Worm (Caenorhabditis elegans) whole organism, late embryonic: Measurements from ENCODE around the gene K09C8.2.

Experiments used
- C38D4.7 ChIP-seq: fragments of 200-800 bp; sonication (Bioruptor generic); optimal IDR thresholded peaks from 2 replicates; lab custom pipeline; 2018; ENCODE audit warnings: mild to moderate bottlenecking, missing genetic modification characterization, moderate library complexity, missing compliant biosample characterization
- F13H6.1 ChIP-seq: sonication (generic microtip); optimal IDR thresholded peaks from 2 replicates; lab custom pipeline; 2016; ENCODE audit warnings: missing genetic modification characterization, missing compliant biosample characterization
- Y22D7AL.16 ChIP-seq: sonication (generic microtip); optimal IDR thresholded peaks from 2 replicates; lab custom pipeline; 2016; ENCODE audit warnings: missing genetic modification characterization, missing compliant biosample characterization
- ahr-1 ChIP-seq: sonication (generic microtip); optimal IDR thresholded peaks from 2 replicates; lab custom pipeline; 2016; ENCODE audit warnings: missing genetic modification characterization, missing compliant biosample characterization
- ama-1 ChIP-seq: fragments of 150-350 bp; optimal IDR thresholded peaks from 2 replicates; lab custom pipeline; 2014
- ceh-18 ChIP-seq: sonication (generic microtip); optimal IDR thresholded peaks from 2 replicates; lab custom pipeline; 2016; ENCODE audit warnings: missing genetic modification characterization, missing compliant biosample characterization
- ceh-24 ChIP-seq: sonication (generic microtip); optimal IDR thresholded peaks from 2 replicates; lab custom pipeline; 2016; ENCODE audit warnings: mild to moderate bottlenecking, missing genetic modification characterization, missing compliant biosample characterization
- ceh-45 ChIP-seq: fragments of 200-800 bp; sonication (Bioruptor generic); IDR thresholded peaks from 2 replicates; pipeline ENCODE4 v1.3.6; 2022; ENCODE audit warnings: missing genetic modification reagents, missing genetic modification characterization, missing compliant biosample characterization
- ceh-48 ChIP-seq: sonication (generic microtip); optimal IDR thresholded peaks from 2 replicates; lab custom pipeline; 2016; ENCODE audit warnings: missing genetic modification characterization, inconsistent platforms, missing compliant biosample characterization
- ceh-6 ChIP-seq: fragments of 200-800 bp; sonication (Bioruptor generic); optimal IDR thresholded peaks from 2 replicates; lab custom pipeline; 2018; ENCODE audit warnings: mild to moderate bottlenecking, missing genetic modification characterization, missing compliant biosample characterization
- ceh-9 ChIP-seq: sonication (generic microtip); optimal IDR thresholded peaks from 2 replicates; lab custom pipeline; 2016; ENCODE audit warnings: mild to moderate bottlenecking, missing genetic modification characterization, inconsistent platforms, missing compliant biosample characterization
- che-1 ChIP-seq: sonication (generic microtip); optimal IDR thresholded peaks from 2 replicates; lab custom pipeline; 2016; ENCODE audit warnings: mild to moderate bottlenecking, missing genetic modification characterization, missing compliant biosample characterization
- dmd-4 ChIP-seq: sonication (generic microtip); optimal IDR thresholded peaks from 2 replicates; lab custom pipeline; 2016; ENCODE audit warnings: borderline replicate concordance, missing genetic modification characterization, missing compliant biosample characterization
- ets-4 ChIP-seq: sonication (generic microtip); optimal IDR thresholded peaks from 2 replicates; lab custom pipeline; 2016; ENCODE audit warnings: missing genetic modification characterization, missing compliant biosample characterization
- fkh-10 ChIP-seq: fragments of 150-350 bp; optimal IDR thresholded peaks from 2 replicates; lab custom pipeline; 2014; ENCODE audit warnings: missing biosample characterization, missing genetic modification reagents, missing genetic modification characterization
- gmeb-2 ChIP-seq: sonication (generic microtip); optimal IDR thresholded peaks from 2 replicates; lab custom pipeline; 2016; ENCODE audit warnings: missing genetic modification characterization, inconsistent platforms, missing compliant biosample characterization
- hlh-13 ChIP-seq: fragments of 200-800 bp; sonication (Bioruptor generic); optimal IDR thresholded peaks from 2 replicates; lab custom pipeline; 2018; ENCODE audit warnings: mild to moderate bottlenecking, missing genetic modification characterization, missing compliant biosample characterization
- lim-6 ChIP-seq: sonication (generic microtip); optimal IDR thresholded peaks from 2 replicates; lab custom pipeline; 2016; ENCODE audit warnings: missing genetic modification characterization, missing compliant biosample characterization
- madf-2 ChIP-seq: sonication (generic microtip); optimal IDR thresholded peaks from 2 replicates; lab custom pipeline; 2017; ENCODE audit warnings: missing genetic modification characterization, missing compliant biosample characterization
- mec-3 ChIP-seq: sonication (generic microtip); optimal IDR thresholded peaks from 2 replicates; lab custom pipeline; 2016; ENCODE audit warnings: borderline replicate concordance, missing genetic modification characterization, missing compliant biosample characterization
- nfya-1 ChIP-seq: sonication (generic microtip); optimal IDR thresholded peaks from 2 replicates; lab custom pipeline; 2017; ENCODE audit warnings: missing genetic modification characterization, mild to moderate bottlenecking, missing compliant biosample characterization, antibody characterized with exemption, moderate library complexity
- npax-4 ChIP-seq: sonication (generic microtip); optimal IDR thresholded peaks from 2 replicates; lab custom pipeline; 2016; ENCODE audit warnings: missing genetic modification characterization, missing compliant biosample characterization
- pat-9 ChIP-seq: fragments of 200-800 bp; sonication (Bioruptor generic); optimal IDR thresholded peaks from 2 replicates; lab custom pipeline; 2018; ENCODE audit warnings: mild to moderate bottlenecking, missing genetic modification characterization, moderate library complexity, missing compliant biosample characterization
- pax-1 ChIP-seq: fragments of 150-350 bp; optimal IDR thresholded peaks from 2 replicates; lab custom pipeline; 2014; ENCODE audit warnings: missing biosample characterization, missing genetic modification characterization
- pha-2 ChIP-seq: sonication (generic microtip); optimal IDR thresholded peaks from 2 replicates; lab custom pipeline; 2017; ENCODE audit warnings: mild to moderate bottlenecking, missing genetic modification characterization, missing compliant biosample characterization
- sdc-2 ChIP-seq: sonication (generic microtip); optimal IDR thresholded peaks from 2 replicates; lab custom pipeline; 2016; ENCODE audit warnings: missing genotype, missing genetic modification characterization, missing compliant biosample characterization
- sox-2 ChIP-seq: fragments of 200-800 bp; sonication (Bioruptor generic); IDR thresholded peaks from 2 replicates; pipeline ENCODE4 v1.3.6; 2022; ENCODE audit warnings: missing genetic modification reagents, missing genetic modification characterization, missing compliant biosample characterization
- syd-9 ChIP-seq: sonication (generic microtip); optimal IDR thresholded peaks from 2 replicates; lab custom pipeline; 2016; ENCODE audit warnings: mild to moderate bottlenecking, missing genetic modification characterization, moderate library complexity, missing compliant biosample characterization
- tbx-7 ChIP-seq: sonication (generic microtip); optimal IDR thresholded peaks from 2 replicates; lab custom pipeline; 2016; ENCODE audit warnings: missing genotype, missing genetic modification characterization, missing compliant biosample characterization
- ttx-3 ChIP-seq: sonication (generic microtip); optimal IDR thresholded peaks from 2 replicates; lab custom pipeline; 2016; ENCODE audit warnings: missing genetic modification reagents, missing genetic modification characterization, missing compliant biosample characterization
- unc-55 ChIP-seq: sonication (generic microtip); optimal IDR thresholded peaks from 2 replicates; lab custom pipeline; 2017; ENCODE audit warnings: missing biosample characterization, missing genetic modification reagents, missing genetic modification characterization
- unc-86 ChIP-seq: sonication (generic microtip); optimal IDR thresholded peaks from 2 replicates; lab custom pipeline; 2016; ENCODE audit warnings: missing genetic modification characterization, missing compliant biosample characterization
- ztf-16 ChIP-seq: sonication (generic microtip); optimal IDR thresholded peaks from 2 replicates; lab custom pipeline; 2017; ENCODE audit warnings: missing genetic modification characterization, missing compliant biosample characterization

K09C8.2 gene

ce11 chrX:10966251-10966650 is 7.0 kb downstream of the K09C8.2 start, which contains the start of gene lge-1:
TSS of gene lge-1 (plus strand) at chrX:10966551.
- no peak for TF ChIP-seq dmd-4 (tag; lab: Kevin White, UChicago)
- TF ChIP-seq lim-6 (tag; lab: Kevin White, UChicago) = no peak

DNA sequence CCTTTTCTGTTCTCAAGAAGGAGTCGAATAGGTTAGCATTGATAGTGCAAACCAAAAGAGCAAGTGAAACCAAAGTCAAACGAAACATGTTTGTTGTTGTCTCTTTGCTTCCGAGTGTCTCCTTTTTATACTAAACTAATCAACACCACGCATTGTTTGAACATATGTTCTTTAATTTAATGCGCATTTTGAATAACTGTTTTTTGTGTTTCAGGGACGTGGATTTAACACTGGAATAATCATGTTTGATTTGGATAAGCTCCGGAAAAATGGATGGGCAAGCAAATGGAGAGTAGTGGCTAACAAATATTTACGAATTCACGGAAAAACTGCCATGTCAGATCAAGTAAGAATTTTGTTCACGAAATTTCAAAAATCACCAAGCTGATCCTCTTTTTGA is 8.5 kb downstream of the K09C8.2 start, which contains the start of gene K09C8.9:
K09C8.9 (minus strand) TSS at position 101 of the 400 bp plus-strand sequence.
- TF ChIP-seq tbx-7 (tag; lab: Kevin White, UChicago) = no peak
- no peak for TF ChIP-seq ztf-16 (tag; lab: Kevin White, UChicago)

ce11 chrX:10970629-10971028 is 11.4 kb downstream of the K09C8.2 start, which contains the start of gene K09C8.8:
TSS of gene K09C8.8 (plus strand) at chrX:10970929.
- TF ChIP-seq syd-9 (tag; lab: Kevin White, UChicago) (no peak), sdc-2 (tag; lab: Kevin White, UChicago) (no peak), ets-4 (tag; lab: Kevin White, UChicago) (no peak), pax-1 (tag; lab: Kevin White, UChicago) (no peak), sox-2 (GFP tag; lab: Robert Waterston, UW) (no peak), ttx-3 (tag; lab: Kevin White, UChicago) (no peak), ahr-1 (no peak), pat-9 (tag; lab: Kevin White, UChicago) (no peak), madf-2 (tag; lab: Kevin White, UChicago) (no peak), che-1 (tag; lab: Kevin White, UChicago) (no peak)

DNA sequence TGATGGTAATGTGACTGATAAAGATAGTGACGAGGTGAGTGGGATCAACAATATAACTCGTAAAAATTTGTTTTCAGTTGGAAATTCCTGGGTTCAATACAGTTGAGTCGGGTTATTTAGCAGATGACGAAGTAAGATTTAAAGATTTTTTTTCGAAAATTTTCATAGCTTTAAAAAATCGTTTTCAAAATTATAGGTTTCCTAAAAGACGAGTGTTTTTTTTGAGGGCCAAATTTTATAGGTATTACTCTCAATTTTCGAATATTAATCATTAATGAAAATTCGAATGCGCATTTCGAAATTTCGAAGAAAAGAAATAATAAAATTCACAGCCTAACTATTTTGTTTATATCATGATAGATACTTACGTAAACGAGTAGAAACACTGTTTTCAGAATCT is 11.9 kb downstream of the K09C8.2 start:
- no peak for TF ChIP-seq pha-2
- TF ChIP-seq fkh-10 (GFP tag; lab: Kevin White, UChicago) = no peak

- TF ChIP-seq sox-2 (GFP tag; lab: Robert Waterston, UW) (no peak), gmeb-2 (no peak), ceh-9 (no peak), C38D4.7 (GFP tag; lab: Kevin White, UChicago) (no peak)
Measured at ce11 chrX:10976447-10977196, 17.4 kb downstream of the K09C8.2 start.

ce11 chrX:10979186-10979585 is 19.9 kb downstream of the K09C8.2 start, which contains the start of gene pxn-2:
TSS of gene pxn-2 (minus strand) at chrX:10979286.
- TF ChIP-seq unc-86 = no peak
- TF ChIP-seq hlh-13 = no peak
- no peak for TF ChIP-seq Y22D7AL.16
- TF ChIP-seq sdc-2 (tag; lab: Kevin White, UChicago) = no peak
- no peak for TF ChIP-seq ceh-18
- no peak for TF ChIP-seq unc-55 (GFP tag; lab: Kevin White, UChicago)
- no peak for TF ChIP-seq npax-4 (tag; lab: Kevin White, UChicago)
- no peak for TF ChIP-seq F13H6.1
- no peak for TF ChIP-seq ahr-1
- TF ChIP-seq tbx-7 (tag; lab: Kevin White, UChicago) = no peak
- no peak for TF ChIP-seq nfya-1 (tag; lab: Kevin White, UChicago)
- TF ChIP-seq ceh-24 (tag; lab: Kevin White, UChicago) = no peak
- TF ChIP-seq ceh-48 (tag; lab: Kevin White, UChicago) = no peak
- TF ChIP-seq fkh-10 (GFP tag; lab: Kevin White, UChicago) = no peak
- no peak for TF ChIP-seq ama-1 (lab: Kevin White, UChicago)
- TF ChIP-seq ceh-45 (GFP tag; lab: Robert Waterston, UW) = no peak
- no peak for TF ChIP-seq mec-3
- no peak for TF ChIP-seq dmd-4 (tag; lab: Kevin White, UChicago)
- no peak for TF ChIP-seq ceh-6 (GFP tag; lab: Kevin White, UChicago)
